Fruit fly (Drosophila melanogaster): ENCODE results near the gene Ipp.

The Ipp gene

dm6 chr3R:13983272-13984032 is 24.9 kb downstream of the Ipp start (continued):
- TF ChIP-seq Hr78 (GFP tag; optimal IDR thresholded peaks at IDR 0.05) (peak in 1 of 2 experiments; percentile 93), CG6683 (GFP tag; optimal IDR thresholded peaks at IDR 0.05) (peak; percentile 86), hth (optimal IDR thresholded peaks at IDR 0.05) (no peak), CG1832 (GFP tag; optimal IDR thresholded peaks at IDR 0.05) (peak; percentile 85), CG16815 (GFP tag; optimal IDR thresholded peaks at IDR 0.05) (peak; percentile 91), CG11247 (GFP tag; IDR thresholded peaks at IDR 0.05) (peak; percentile 77; the same call in 1 of the 2 replicates), Ada2b (GFP tag; IDR thresholded peaks at IDR 0.05) (peak; percentile 91), cas (GFP tag; IDR thresholded peaks at IDR 0.05) (peak; percentile 62; the same call in 1 of the 2 replicates), CG13424 (tag; optimal IDR thresholded peaks at IDR 0.05) (peak; percentile 91), lbe (GFP tag; optimal IDR thresholded peaks at IDR 0.05) (peak; percentile 92), CG11085 (GFP tag; IDR thresholded peaks at IDR 0.05) (peak; percentile 70; the same call in 1 of the 2 replicates), D19A (tag; optimal IDR thresholded peaks at IDR 0.05) (peak; percentile 91), vvl (GFP tag; IDR thresholded peaks at IDR 0.05) (peak; percentile 91), Chrac-16 (GFP tag; optimal IDR thresholded peaks at IDR 0.05) (peak; percentile 95), CG17328 (GFP tag; IDR thresholded peaks at IDR 0.05) (peak; percentile 87), Lhr (GFP tag; optimal IDR thresholded peaks at IDR 0.05) (peak; percentile 50), CG8359 (GFP tag; optimal IDR thresholded peaks at IDR 0.05; ENCODE audit: borderline replicate concordance) (peak; percentile 83), CG2202 (tag; optimal IDR thresholded peaks at IDR 0.05) (peak; percentile 84), ro (GFP tag; IDR thresholded peaks at IDR 0.05) (peak; percentile 40; the same call in 1 of the 2 replicates), HLHmδ (GFP tag; optimal IDR thresholded peaks at IDR 0.05) (peak; percentile 60), mam (GFP tag; optimal IDR thresholded peaks at IDR 0.05) (peak; percentile 96), tgo (GFP tag; IDR thresholded peaks at IDR 0.05) (peak; percentile 90), Dip2 (GFP tag; IDR thresholded peaks at IDR 0.05) (no peak), CG15514 (GFP tag; optimal IDR thresholded peaks at IDR 0.05) (peak; percentile 88), CG17359 (tag; optimal IDR thresholded peaks at IDR 0.05) (peak; percentile 92), ken (GFP tag; IDR thresholded peaks at IDR 0.05) (peak; percentile 81), H15 (GFP tag; IDR thresholded peaks at IDR 0.05) (peak; percentile 82), CG12744 (GFP tag; optimal IDR thresholded peaks at IDR 0.05) (peak; percentile 84), sens-2 (GFP tag; IDR thresholded peaks at IDR 0.05) (peak; percentile 78; the same call in 1 of the 2 replicates), CG18619 (GFP tag; optimal IDR thresholded peaks at IDR 0.05) (peak; percentile 88), CG7839 (tag; optimal IDR thresholded peaks at IDR 0.05) (peak; percentile 91), sd (tag; optimal IDR thresholded peaks at IDR 0.05) (peak; percentile 83), cwo (GFP tag; optimal IDR thresholded peaks at IDR 0.05) (peak; percentile 94), Hmx (GFP tag; optimal IDR thresholded peaks at IDR 0.05) (peak; percentile 80), Asciz (GFP tag; optimal IDR thresholded peaks at IDR 0.05) (peak; percentile 90), Hmr (GFP tag; optimal IDR thresholded peaks at IDR 0.05) (peak; percentile 95), Bgb (GFP tag; IDR thresholded peaks at IDR 0.05; ENCODE audit: partially characterized antibody) (peak; percentile 50; the same call in 1 of the 2 replicates), mirr (GFP tag; optimal IDR thresholded peaks at IDR 0.05) (peak; percentile 87), Vsx1 (GFP tag; optimal IDR thresholded peaks at IDR 0.05) (peak; percentile 78), YL-1 (GFP tag; optimal IDR thresholded peaks at IDR 0.05) (peak; percentile 67), gsb-n (tag; optimal IDR thresholded peaks at IDR 0.05) (peak; percentile 95), CG34422 (GFP tag; IDR thresholded peaks at IDR 0.05) (peak; percentile 82; the same call in 2 of the 3 replicates), dan (GFP tag; IDR thresholded peaks at IDR 0.05) (peak; percentile 55; the same call in 1 of the 2 replicates), ap (GFP tag; IDR thresholded peaks at IDR 0.05) (peak; percentile 86), Dref (GFP tag; IDR thresholded peaks at IDR 0.05) (no peak), CG3847 (GFP tag; IDR thresholded peaks at IDR 0.05) (peak; percentile 82), CG11696 (GFP tag; IDR thresholded peaks at IDR 0.05) (0 out of 2 replicates have a peak, but pooled peaks have one; percentile 29), E2f2 (GFP tag; IDR thresholded peaks at IDR 0.05) (peak; percentile 73)
